Fruit fly (Drosophila melanogaster): ENCODE data around the gene Ir67b.

The Ir67b gene

dm6 chr3L:10428746-10429145, 3.0 kb downstream of the Ir67b start (continued):
- TF ChIP-seq Blimp-1 (GFP tag; optimal IDR thresholded peaks at IDR 0.05) (no peak), CG3919 (GFP tag; optimal IDR thresholded peaks at IDR 0.05) (peak; percentile 36), salr (GFP tag; optimal IDR thresholded peaks at IDR 0.05) (peak in 1 of 2 experiments; percentile 71), CG31627 (GFP tag; optimal IDR thresholded peaks at IDR 0.05) (no peak), topi (GFP tag; optimal IDR thresholded peaks at IDR 0.05) (no peak), CG11294 (GFP tag; IDR thresholded peaks at IDR 0.05) (no peak; the same call in 1 of the 2 replicates), Sox14 (GFP tag; optimal IDR thresholded peaks at IDR 0.05) (no peak), achi (GFP tag; optimal IDR thresholded peaks at IDR 0.05) (peak; percentile 46), OdsH (GFP tag; optimal IDR thresholded peaks at IDR 0.05) (peak; percentile 52), Eip93F (GFP tag; optimal IDR thresholded peaks at IDR 0.05) (no peak), CG6276 (GFP tag; optimal IDR thresholded peaks at IDR 0.05) (peak; percentile 76), pdm3 (GFP tag; optimal IDR thresholded peaks at IDR 0.05) (no peak), Met (GFP tag; optimal IDR thresholded peaks at IDR 0.05) (no peak), vri (GFP tag; optimal IDR thresholded peaks at IDR 0.05) (no peak), Sox102F (GFP tag; optimal IDR thresholded peaks at IDR 0.05) (no peak), CG6808 (GFP tag; optimal IDR thresholded peaks at IDR 0.05) (no peak), Sox15 (GFP tag; optimal IDR thresholded peaks at IDR 0.05) (no peak), CG4318 (GFP tag; optimal IDR thresholded peaks at IDR 0.05) (peak; percentile 91), CG6854 (GFP tag; optimal IDR thresholded peaks at IDR 0.05) (no peak), CG6163 (GFP tag; IDR thresholded peaks at IDR 0.05) (no peak), Ets21C (GFP tag; optimal IDR thresholded peaks at IDR 0.05) (no peak), CG11902 (GFP tag; optimal IDR thresholded peaks at IDR 0.05) (no peak), CG8632 (GFP tag; optimal IDR thresholded peaks at IDR 0.05) (no peak), cyc (GFP tag; optimal IDR thresholded peaks at IDR 0.05) (no peak), CG32006 (GFP tag; optimal IDR thresholded peaks at IDR 0.05) (peak; percentile 97), CG8119 (GFP tag; IDR thresholded peaks at IDR 0.05) (peak; percentile 93), net (GFP tag; optimal IDR thresholded peaks at IDR 0.05) (no peak), Smox (GFP tag; optimal IDR thresholded peaks at IDR 0.05) (no peak), CG9139 (GFP tag; optimal IDR thresholded peaks at IDR 0.05) (no peak), CG34406 (GFP tag; optimal IDR thresholded peaks at IDR 0.05) (no peak), lz (GFP tag; optimal IDR thresholded peaks at IDR 0.05) (no peak)

- TF ChIP-seq CG6276 (GFP tag; optimal IDR thresholded peaks at IDR 0.05): peak; percentile 81
- TF ChIP-seq Hr4 (GFP tag; optimal IDR thresholded peaks at IDR 0.05): peak; percentile 82
- TF ChIP-seq CG3919 (GFP tag; optimal IDR thresholded peaks at IDR 0.05): peak; percentile 16
- TF ChIP-seq CG8119 (GFP tag; IDR thresholded peaks at IDR 0.05): peak; percentile 82
- peak; percentile 57 for TF ChIP-seq Lpt (GFP tag; optimal IDR thresholded peaks at IDR 0.05)
- TF ChIP-seq CG4318 (GFP tag; optimal IDR thresholded peaks at IDR 0.05): peak; percentile 72
- TF ChIP-seq CG11762 (GFP tag; optimal IDR thresholded peaks at IDR 0.05; ENCODE audit: insufficient read depth): peak; percentile 19
- peak; percentile 58 for TF ChIP-seq dac (GFP tag; optimal IDR thresholded peaks at IDR 0.05)
- TF ChIP-seq net (GFP tag; optimal IDR thresholded peaks at IDR 0.05): peak; percentile 43
- TF ChIP-seq fkh (GFP tag; optimal IDR thresholded peaks at IDR 0.05): no peak
- no peak for TF ChIP-seq topi (GFP tag; optimal IDR thresholded peaks at IDR 0.05)
- peak; percentile 63; the same call in 2 of the 3 replicates for TF ChIP-seq CG6163 (GFP tag; IDR thresholded peaks at IDR 0.05)
- TF ChIP-seq Gug (GFP tag; IDR thresholded peaks at IDR 0.05): peak; percentile 55; the same call in 1 of the 2 replicates
- peak; percentile 44 for TF ChIP-seq OdsH (GFP tag; optimal IDR thresholded peaks at IDR 0.05)
- TF ChIP-seq Ets21C (GFP tag; optimal IDR thresholded peaks at IDR 0.05): no peak
- TF ChIP-seq CG11294 (GFP tag; IDR thresholded peaks at IDR 0.05): peak; percentile 39; the same call in 1 of the 2 replicates
- TF ChIP-seq CG15336 (GFP tag; IDR thresholded peaks at IDR 0.05): peak; percentile 89
- TF ChIP-seq salr (GFP tag; optimal IDR thresholded peaks at IDR 0.05): peak in 1 of 2 experiments; percentile 50
- peak; percentile 32 for TF ChIP-seq pdm3 (GFP tag; optimal IDR thresholded peaks at IDR 0.05)
- no peak for TF ChIP-seq CG11902 (GFP tag; optimal IDR thresholded peaks at IDR 0.05)
- TF ChIP-seq achi (GFP tag; optimal IDR thresholded peaks at IDR 0.05): peak; percentile 36
- TF ChIP-seq Hr38 (GFP tag; optimal IDR thresholded peaks at IDR 0.05): no peak
- peak; percentile 87 for TF ChIP-seq CG32006 (GFP tag; optimal IDR thresholded peaks at IDR 0.05)
- TF ChIP-seq CG8632 (GFP tag; optimal IDR thresholded peaks at IDR 0.05): no peak
- TF ChIP-seq Eip78C (GFP tag): peak; percentile 83
- TF ChIP-seq eg (GFP tag; IDR thresholded peaks at IDR 0.05): peak; percentile 78
These were observed 3.8 kb downstream of the Ir67b start for dm6 chr3L:10428027-10428426.

All from whole organism, prepupa.